1 worm cellular context compared by ENCODE assay signal in the genomic region with DNA sequence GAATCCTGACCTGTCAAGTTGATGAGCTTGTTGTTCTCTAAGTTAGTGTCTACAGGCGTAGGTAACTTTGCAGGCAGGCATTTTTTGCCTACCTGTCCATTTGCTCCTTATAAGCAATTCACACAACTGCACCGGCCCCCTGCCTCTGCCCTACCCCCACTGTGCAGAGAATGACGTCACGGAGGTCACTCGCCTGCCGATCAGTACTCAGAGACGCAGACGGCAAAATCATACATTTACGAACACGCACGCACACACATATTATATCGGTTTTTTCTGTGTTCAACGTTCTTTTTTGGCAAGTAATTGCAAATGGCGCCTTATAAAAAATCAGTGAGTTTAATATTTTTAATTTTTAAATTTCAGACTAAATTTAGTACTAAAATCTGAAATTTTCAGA.
TF ChIP-seq lines count a peak whose summit lies in the region.

A gene (plus strand): TSS at position 184 of the 400 bp plus-strand sequence.

TF ChIP-seq in whole organism, L4 larva, 104 proteins besides CTCF, POLR2A, EP300 and RAD21 (continued from another document):
- no peak for TF ChIP-seq lin-1 (GFP tag; IDR thresholded peaks at IDR 0.05; lab: Robert Waterston, UW)
- no peak for TF ChIP-seq mxl-2 (GFP tag; conservative IDR thresholded peaks at IDR 0.05; lab: Robert Waterston, UW)
- TF ChIP-seq saeg-2 (GFP tag; IDR thresholded peaks at IDR 0.05; lab: Robert Waterston, UW): no peak
- TF ChIP-seq daf-16 (GFP tag; optimal IDR thresholded peaks at IDR 0.05; lab: Kevin White, UChicago): no peak
- TF ChIP-seq daf-16 (tag; optimal IDR thresholded peaks at IDR 0.05; lab: Kevin White, UChicago): no peak
- TF ChIP-seq ceh-32 (tag; optimal IDR thresholded peaks at IDR 0.05; lab: Kevin White, UChicago; ENCODE audit: poor library complexity): no peak
- TF ChIP-seq snpc-1.2 (GFP tag; IDR thresholded peaks at IDR 0.05; lab: Robert Waterston, UW): no peak
- no peak for TF ChIP-seq attf-4 (tag; optimal IDR thresholded peaks at IDR 0.05; lab: Kevin White, UChicago)
- no peak for TF ChIP-seq R02D3.7 (tag; optimal IDR thresholded peaks at IDR 0.05; lab: Kevin White, UChicago)
- no peak for TF ChIP-seq vab-7 (GFP tag; IDR thresholded peaks at IDR 0.05; lab: Robert Waterston, UW)
- no peak for TF ChIP-seq tra-1 (GFP tag; IDR thresholded peaks at IDR 0.05; lab: Robert Waterston, UW)
- TF ChIP-seq cey-2 (tag; optimal IDR thresholded peaks at IDR 0.05; lab: Kevin White, UChicago; ENCODE audit: borderline replicate concordance, insufficient read depth): no peak
- TF ChIP-seq hmg-1.1 (GFP tag; IDR thresholded peaks at IDR 0.05; lab: Robert Waterston, UW): peak; percentile 33; the same call in 1 of the 2 replicates
- TF ChIP-seq unc-130 (GFP tag; optimal IDR thresholded peaks at IDR 0.05; lab: Kevin White, UChicago): no peak
- TF ChIP-seq T26A8.4 (GFP tag; IDR thresholded peaks at IDR 0.05; lab: Robert Waterston, UW): no peak
- TF ChIP-seq F37D6.2 (tag; optimal IDR thresholded peaks at IDR 0.05; lab: Kevin White, UChicago): no peak
- TF ChIP-seq hif-1 (tag; optimal IDR thresholded peaks at IDR 0.05; lab: Kevin White, UChicago): peak in 1 of 2 experiments; percentile 86
- no peak for TF ChIP-seq ces-1 (GFP tag; optimal IDR thresholded peaks at IDR 0.05; lab: Kevin White, UChicago)
- peak; percentile 65 for TF ChIP-seq hlh-11 (tag; optimal IDR thresholded peaks at IDR 0.05; lab: Kevin White, UChicago)
- TF ChIP-seq F26F4.8 (GFP tag; conservative IDR thresholded peaks at IDR 0.05; lab: Robert Waterston, UW): no peak
- peak; percentile 71 for TF ChIP-seq mes-2 (tag; optimal IDR thresholded peaks at IDR 0.05; lab: Kevin White, UChicago; ENCODE audit: poor library complexity, severe bottlenecking)
- no peak for TF ChIP-seq spr-3 (GFP tag; optimal IDR thresholded peaks at IDR 0.05; lab: Kevin White, UChicago)
- peak in 1 of 2 experiments; percentile 2 for TF ChIP-seq mdl-1 (tag; optimal IDR thresholded peaks at IDR 0.05; lab: Kevin White, UChicago)
- TF ChIP-seq ama-1 (optimal IDR thresholded peaks at IDR 0.05; lab: Kevin White, UChicago): no peak
- peak; percentile 6 for TF ChIP-seq nhr-48 (tag; optimal IDR thresholded peaks at IDR 0.05; lab: Kevin White, UChicago)
- no peak for TF ChIP-seq daf-19 (GFP tag; conservative IDR thresholded peaks at IDR 0.05; lab: Robert Waterston, UW)
- no peak for TF ChIP-seq egl-27 (tag; optimal IDR thresholded peaks at IDR 0.05; lab: Kevin White, UChicago)
- TF ChIP-seq Y5F2A.4 (GFP tag; optimal IDR thresholded peaks at IDR 0.05; lab: Kevin White, UChicago): no peak
- TF ChIP-seq lin-29 (GFP tag; IDR thresholded peaks at IDR 0.05; lab: Robert Waterston, UW): no peak
- TF ChIP-seq php-3 (GFP tag; IDR thresholded peaks at IDR 0.05; lab: Robert Waterston, UW): no peak
- TF ChIP-seq zag-1 (tag; optimal IDR thresholded peaks at IDR 0.05; lab: Kevin White, UChicago): no peak
- TF ChIP-seq ceh-28 (tag; optimal IDR thresholded peaks at IDR 0.05; lab: Kevin White, UChicago): no peak
- no peak for TF ChIP-seq nhr-6 (tag; optimal IDR thresholded peaks at IDR 0.05; lab: Kevin White, UChicago)
- peak; percentile 36 for TF ChIP-seq nhr-28 (tag; optimal IDR thresholded peaks at IDR 0.05; lab: Kevin White, UChicago)
- TF ChIP-seq pqm-1 (tag; optimal IDR thresholded peaks at IDR 0.05; lab: Kevin White, UChicago): peak; percentile 16
- no peak for TF ChIP-seq nhr-25 (tag; optimal IDR thresholded peaks at IDR 0.05; lab: Kevin White, UChicago; ENCODE audit: borderline replicate concordance, insufficient read depth)
- no peak for TF ChIP-seq dmd-8 (GFP tag; IDR thresholded peaks at IDR 0.05; lab: Robert Waterston, UW)
- no peak for TF ChIP-seq madf-9 (GFP tag; conservative IDR thresholded peaks at IDR 0.05; lab: Robert Waterston, UW)
- TF ChIP-seq lin-39 (tag; optimal IDR thresholded peaks at IDR 0.05; lab: Kevin White, UChicago): no peak
- TF ChIP-seq gei-8 (GFP tag; optimal IDR thresholded peaks at IDR 0.05; lab: Kevin White, UChicago): no peak
- TF ChIP-seq fkh-10 (GFP tag; optimal IDR thresholded peaks at IDR 0.05; lab: Kevin White, UChicago): no peak
- no peak for TF ChIP-seq egl-43 (GFP tag; IDR thresholded peaks at IDR 0.05; lab: Robert Waterston, UW)
- no peak for TF ChIP-seq Y48G9A.11 (GFP tag; IDR thresholded peaks at IDR 0.05; lab: Robert Waterston, UW)
- peak in 1 of 2 experiments; percentile 81 for TF ChIP-seq unc-62 (GFP tag; optimal IDR thresholded peaks at IDR 0.05 in 1 of 2; lab: Kevin White, UChicago)
- no peak for TF ChIP-seq unc-62 (tag; optimal IDR thresholded peaks at IDR 0.05; lab: Kevin White, UChicago)
- TF ChIP-seq nhr-11 (tag; optimal IDR thresholded peaks at IDR 0.05; lab: Kevin White, UChicago): no peak
